In the genomic region with DNA sequence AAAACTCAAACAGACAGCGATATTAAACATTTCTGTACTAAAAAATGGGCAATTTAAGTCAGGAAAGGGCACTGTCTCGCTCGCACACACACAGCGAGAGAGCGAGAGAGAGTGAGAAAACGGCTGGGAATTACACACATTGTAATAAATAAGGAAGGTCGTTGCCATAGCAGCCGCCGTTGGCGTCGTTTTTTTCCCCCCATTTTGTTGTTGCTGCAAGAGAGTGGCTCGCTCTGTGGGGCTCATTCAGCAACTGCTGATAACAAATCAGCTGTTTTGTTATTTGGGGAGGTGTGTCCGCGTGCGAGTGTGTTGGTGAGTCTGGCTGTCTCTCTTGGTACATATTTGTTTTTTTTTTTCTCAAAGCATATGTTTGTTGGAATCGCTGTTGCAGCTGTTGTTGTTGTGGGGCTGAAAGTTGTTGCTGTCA, we compare ENCODE assay signal across 4 fruit fly cellular contexts.
TF ChIP-seq lines count a peak whose summit lies in the region.

No protein-coding gene starts in this region.

TF ChIP-seq in whole organism, adult, 20 proteins besides CTCF, POLR2A, EP300 and RAD21 (continued from another document):
- TF ChIP-seq CG12768 (GFP tag; optimal IDR thresholded peaks at IDR 0.05; lab: Kevin White, UChicago) (no peak), CG7101 (tag; optimal IDR thresholded peaks at IDR 0.05; lab: Kevin White, UChicago) (no peak), Mnt (GFP tag; optimal IDR thresholded peaks at IDR 0.05; lab: Kevin White, UChicago) (peak; percentile 47), CG7045 (GFP tag; optimal IDR thresholded peaks at IDR 0.05; lab: Kevin White, UChicago) (no peak)

TF ChIP-seq in whole organism, embryonic, 481 proteins besides CTCF, POLR2A, EP300 and RAD21 (continued from another document and continues in another):
- TF ChIP-seq corto (GFP tag; optimal IDR thresholded peaks at IDR 0.05; lab: Kevin White, UChicago) (peak; percentile 31), Dref (GFP tag; IDR thresholded peaks at IDR 0.05; lab: Robert Waterston, UW) (no peak), CG2116 (GFP tag; optimal IDR thresholded peaks at IDR 0.05; lab: Kevin White, UChicago) (no peak), cg (GFP tag; optimal IDR thresholded peaks at IDR 0.05; lab: Kevin White, UChicago) (peak; percentile 93), CHES-1-like (GFP tag; optimal IDR thresholded peaks at IDR 0.05; lab: Kevin White, UChicago) (peak; percentile 57), CG12391 (tag; optimal IDR thresholded peaks at IDR 0.05; lab: Kevin White, UChicago) (peak; percentile 1), zfh1 (GFP tag; IDR thresholded peaks at IDR 0.05; lab: Robert Waterston, UW) (no peak), crp (GFP tag; optimal IDR thresholded peaks at IDR 0.05; lab: Kevin White, UChicago) (peak; percentile 44 to 86), Trl (optimal IDR thresholded peaks at IDR 0.05; lab: Kevin White, UChicago) (peak; percentile 85 to 92), Trl (GFP tag; optimal IDR thresholded peaks at IDR 0.05; lab: Kevin White, UChicago) (peak; percentile 56), D19A (tag; optimal IDR thresholded peaks at IDR 0.05; lab: Kevin White, UChicago) (no peak), gro (GFP tag; optimal IDR thresholded peaks at IDR 0.05; lab: Kevin White, UChicago) (peak; percentile 55), bigmax (GFP tag; optimal IDR thresholded peaks at IDR 0.05; lab: Kevin White, UChicago) (no peak), psq (GFP tag; optimal IDR thresholded peaks at IDR 0.05; lab: Kevin White, UChicago) (no peak), mirr (GFP tag; optimal IDR thresholded peaks at IDR 0.05; lab: Kevin White, UChicago) (peak; percentile 71), CG2120 (GFP tag; optimal IDR thresholded peaks at IDR 0.05; lab: Kevin White, UChicago) (no peak), Awh (GFP tag; IDR thresholded peaks at IDR 0.05; lab: Robert Waterston, UW) (no peak), CG14710 (tag; optimal IDR thresholded peaks at IDR 0.05; lab: Kevin White, UChicago) (peak; percentile 35), bsh (GFP tag; optimal IDR thresholded peaks at IDR 0.05; lab: Kevin White, UChicago) (peak; percentile 11 to 52), tin (GFP tag; optimal IDR thresholded peaks at IDR 0.05; lab: Kevin White, UChicago) (no peak), CG7839 (tag; optimal IDR thresholded peaks at IDR 0.05; lab: Kevin White, UChicago) (no peak), CG8290 (GFP tag; optimal IDR thresholded peaks at IDR 0.05; lab: Kevin White, UChicago) (peak; percentile 44), CG8290 (tag; optimal IDR thresholded peaks at IDR 0.05; lab: Kevin White, UChicago) (peak in 1 of 2 experiments; percentile 22), pum (GFP tag; optimal IDR thresholded peaks at IDR 0.05; lab: Kevin White, UChicago) (no peak), CG7271 (tag; optimal IDR thresholded peaks at IDR 0.05; lab: Kevin White, UChicago) (no peak), eve (GFP tag; optimal IDR thresholded peaks at IDR 0.05; lab: Kevin White, UChicago) (no peak), CG6813 (GFP tag; optimal IDR thresholded peaks at IDR 0.05; lab: Kevin White, UChicago) (peak; percentile 83), kni (GFP tag; optimal IDR thresholded peaks at IDR 0.05; lab: Kevin White, UChicago) (peak; percentile 76), ftz-f1 (GFP tag; optimal IDR thresholded peaks at IDR 0.05; lab: Kevin White, UChicago) (peak; percentile 93), Asciz (GFP tag; optimal IDR thresholded peaks at IDR 0.05; lab: Kevin White, UChicago) (peak; percentile 64), lbe (GFP tag; optimal IDR thresholded peaks at IDR 0.05; lab: Kevin White, UChicago) (peak; percentile 61), CG15696 (tag; optimal IDR thresholded peaks at IDR 0.05; lab: Kevin White, UChicago) (peak; percentile 53), CG18764 (GFP tag; optimal IDR thresholded peaks at IDR 0.05; lab: Kevin White, UChicago) (peak; percentile 16), dmrt99B (tag; optimal IDR thresholded peaks at IDR 0.05; lab: Kevin White, UChicago) (peak; percentile 18), Hsf (GFP tag; optimal IDR thresholded peaks at IDR 0.05; lab: Kevin White, UChicago) (no peak), Side (GFP tag; optimal IDR thresholded peaks at IDR 0.05; lab: Kevin White, UChicago) (peak; percentile 55), vnd (GFP tag; IDR thresholded peaks at IDR 0.05; lab: Robert Waterston, UW; ENCODE audit: partially characterized antibody) (no peak), tna (GFP tag; IDR thresholded peaks at IDR 0.05; lab: Robert Waterston, UW; ENCODE audit: partially characterized antibody) (no peak), CG2875 (GFP tag; optimal IDR thresholded peaks at IDR 0.05; lab: Kevin White, UChicago) (peak; percentile 65), nom (GFP tag; optimal IDR thresholded peaks at IDR 0.05; lab: Kevin White, UChicago) (peak; percentile 52), usp (GFP tag; optimal IDR thresholded peaks at IDR 0.05; lab: Kevin White, UChicago) (no peak)

TF ChIP-seq in whole organism, prepupa, 60 proteins besides CTCF, POLR2A, EP300 and RAD21 (continued from another document):
- peak; percentile 13 for TF ChIP-seq CG6276 (GFP tag; optimal IDR thresholded peaks at IDR 0.05; lab: Kevin White, UChicago)
- no peak for TF ChIP-seq Sox15 (GFP tag; optimal IDR thresholded peaks at IDR 0.05; lab: Kevin White, UChicago)
- TF ChIP-seq Eip93F (GFP tag; optimal IDR thresholded peaks at IDR 0.05; lab: Kevin White, UChicago) = peak; percentile 78
- no peak for TF ChIP-seq CG32006 (GFP tag; optimal IDR thresholded peaks at IDR 0.05; lab: Kevin White, UChicago)
- peak; percentile 78 for TF ChIP-seq Eip75B (GFP tag; optimal IDR thresholded peaks at IDR 0.05; lab: Kevin White, UChicago)
- no peak for TF ChIP-seq achi (GFP tag; optimal IDR thresholded peaks at IDR 0.05; lab: Kevin White, UChicago)
- no peak for TF ChIP-seq CG7368 (GFP tag; optimal IDR thresholded peaks at IDR 0.05; lab: Kevin White, UChicago)
- TF ChIP-seq CG34406 (GFP tag; optimal IDR thresholded peaks at IDR 0.05; lab: Kevin White, UChicago) = peak; percentile 9
- TF ChIP-seq Ets96B (tag; optimal IDR thresholded peaks at IDR 0.05; lab: Kevin White, UChicago) = no peak
- peak; percentile 97 for TF ChIP-seq dsx (GFP tag; optimal IDR thresholded peaks at IDR 0.05; lab: Kevin White, UChicago; ENCODE audit: poor library complexity, severe bottlenecking)
- no peak for TF ChIP-seq CG6163 (GFP tag; IDR thresholded peaks at IDR 0.05; lab: Robert Waterston, UW)
- no peak for TF ChIP-seq fd85E (GFP tag; optimal IDR thresholded peaks at IDR 0.05; lab: Kevin White, UChicago)
- TF ChIP-seq CG8632 (GFP tag; optimal IDR thresholded peaks at IDR 0.05; lab: Kevin White, UChicago) = peak; percentile 34
- no peak for TF ChIP-seq CG4318 (GFP tag; optimal IDR thresholded peaks at IDR 0.05; lab: Kevin White, UChicago)
- no peak for TF ChIP-seq CG3919 (GFP tag; optimal IDR thresholded peaks at IDR 0.05; lab: Kevin White, UChicago)
- no peak for TF ChIP-seq CG11294 (GFP tag; IDR thresholded peaks at IDR 0.05; lab: Robert Waterston, UW)
- TF ChIP-seq net (GFP tag; optimal IDR thresholded peaks at IDR 0.05; lab: Kevin White, UChicago) = peak; percentile 66
- peak; percentile 35 for TF ChIP-seq spab (GFP tag; optimal IDR thresholded peaks at IDR 0.05; lab: Kevin White, UChicago)
- TF ChIP-seq OdsH (GFP tag; optimal IDR thresholded peaks at IDR 0.05; lab: Kevin White, UChicago) = peak; percentile 6
- TF ChIP-seq Hr39 (GFP tag; optimal IDR thresholded peaks at IDR 0.05; lab: Kevin White, UChicago) = peak; percentile 57
- peak; percentile 35 for TF ChIP-seq CG6808 (GFP tag; optimal IDR thresholded peaks at IDR 0.05; lab: Kevin White, UChicago)
- peak; percentile 42 for TF ChIP-seq Eip78C (GFP tag; lab: Kevin White, UChicago)
- no peak for TF ChIP-seq Ets21C (GFP tag; optimal IDR thresholded peaks at IDR 0.05; lab: Kevin White, UChicago)
- peak; percentile 23 for TF ChIP-seq esn (GFP tag; optimal IDR thresholded peaks at IDR 0.05; lab: Kevin White, UChicago)
- peak; percentile 96 for TF ChIP-seq fkh (GFP tag; optimal IDR thresholded peaks at IDR 0.05; lab: Kevin White, UChicago)
- no peak for TF ChIP-seq Smox (GFP tag; optimal IDR thresholded peaks at IDR 0.05; lab: Kevin White, UChicago)
- TF ChIP-seq Blimp-1 (GFP tag; optimal IDR thresholded peaks at IDR 0.05; lab: Kevin White, UChicago) = peak; percentile 11
- no peak for TF ChIP-seq topi (GFP tag; optimal IDR thresholded peaks at IDR 0.05; lab: Kevin White, UChicago)
- no peak for TF ChIP-seq CG10669 (GFP tag; optimal IDR thresholded peaks at IDR 0.05; lab: Kevin White, UChicago)
- TF ChIP-seq Hr4 (GFP tag; optimal IDR thresholded peaks at IDR 0.05; lab: Kevin White, UChicago) = no peak
- TF ChIP-seq CG9139 (GFP tag; optimal IDR thresholded peaks at IDR 0.05; lab: Kevin White, UChicago) = peak; percentile 21
- peak; percentile 34 for TF ChIP-seq CG1621 (tag; optimal IDR thresholded peaks at IDR 0.05; lab: Kevin White, UChicago)
- peak; percentile 96 for TF ChIP-seq svp (GFP tag; lab: Kevin White, UChicago)
- no peak for TF ChIP-seq CG31627 (GFP tag; optimal IDR thresholded peaks at IDR 0.05; lab: Kevin White, UChicago)
- peak; percentile 59 for TF ChIP-seq Sox102F (GFP tag; optimal IDR thresholded peaks at IDR 0.05; lab: Kevin White, UChicago)
- no peak for TF ChIP-seq CG15336 (GFP tag; IDR thresholded peaks at IDR 0.05; lab: Robert Waterston, UW)
- TF ChIP-seq dac (GFP tag; optimal IDR thresholded peaks at IDR 0.05; lab: Kevin White, UChicago) = no peak
- no peak for TF ChIP-seq CG10631 (GFP tag; optimal IDR thresholded peaks at IDR 0.05; lab: Kevin White, UChicago)
- no peak for TF ChIP-seq eg (GFP tag; IDR thresholded peaks at IDR 0.05; lab: Robert Waterston, UW)
- TF ChIP-seq pdm3 (GFP tag; optimal IDR thresholded peaks at IDR 0.05; lab: Kevin White, UChicago) = no peak
- peak; percentile 17 for TF ChIP-seq Sox14 (GFP tag; optimal IDR thresholded peaks at IDR 0.05; lab: Kevin White, UChicago)
- peak; percentile 47 to 72 for TF ChIP-seq ss (GFP tag; optimal IDR thresholded peaks at IDR 0.05; lab: Kevin White, UChicago)
- TF ChIP-seq CG8119 (GFP tag; IDR thresholded peaks at IDR 0.05; lab: Robert Waterston, UW) = no peak

TF ChIP-seq in whole organism, wandering third instar larva, 38 proteins besides CTCF, POLR2A, EP300 and RAD21 (continued from another document):
- TF ChIP-seq jim (GFP tag; optimal IDR thresholded peaks at IDR 0.05; lab: Kevin White, UChicago) = peak; percentile 73
- peak; percentile 77 for TF ChIP-seq brk (GFP tag; optimal IDR thresholded peaks at IDR 0.05; lab: Kevin White, UChicago)
- TF ChIP-seq Hr83 (GFP tag; optimal IDR thresholded peaks at IDR 0.05; lab: Kevin White, UChicago; ENCODE audit: poor library complexity, severe bottlenecking) = peak; percentile 73
- TF ChIP-seq br (GFP tag; optimal IDR thresholded peaks at IDR 0.05; lab: Kevin White, UChicago) = peak; percentile 73
TF ChIP-seq in whole organism, wandering third instar larva: peak in this region for 19.
